Fruit fly (Drosophila melanogaster): ENCODE measurements around the gene CG7203.

- TF ChIP-seq acj6 (GFP tag; optimal IDR thresholded peaks at IDR 0.05) (no peak), net (GFP tag; optimal IDR thresholded peaks at IDR 0.05) (no peak)
Observed at dm6 chr2L:7716545-7716944, 36.4 kb downstream of the CG7203 start, which contains the start of gene CG33296.

Data from whole organism, prepupa.